Worm (Caenorhabditis elegans): Measurements from ENCODE around the gene K01A2.4.
"Not testable (repeated sequence)": the region's sequence is repeated elsewhere in the genome, so short reads cannot be mapped to it uniquely, and the experiment has no call there.

K01A2.4 gene

ce11 chrII:303927-304711 is 3.1 kb upstream of the K01A2.4 start:
- TF ChIP-seq aha-1 (tag) (peak; percentile 92), nhr-102 (tag; optimal IDR thresholded peaks at IDR 0.05) (no peak), R02D3.7 (tag; optimal IDR thresholded peaks at IDR 0.05) (no peak), zag-1 (tag; optimal IDR thresholded peaks at IDR 0.05) (no peak), fkh-10 (GFP tag; optimal IDR thresholded peaks at IDR 0.05) (no peak), set-16 (GFP tag; IDR thresholded peaks at IDR 0.05) (peak; percentile 83), mxl-2 (GFP tag; conservative IDR thresholded peaks at IDR 0.05) (no peak), F26F4.8 (GFP tag; conservative IDR thresholded peaks at IDR 0.05) (no peak), snpc-4 (tag; optimal IDR thresholded peaks at IDR 0.05) (no peak), nhr-48 (tag; optimal IDR thresholded peaks at IDR 0.05) (no peak)

- no peak for TF ChIP-seq duxl-1 (tag; optimal IDR thresholded peaks at IDR 0.05; ENCODE audit: poor library complexity)
- no peak for TF ChIP-seq dmd-8 (GFP tag; IDR thresholded peaks at IDR 0.05)
- no peak for TF ChIP-seq set-16 (GFP tag; IDR thresholded peaks at IDR 0.05)
- peak; percentile 8 for TF ChIP-seq nhr-28 (tag; optimal IDR thresholded peaks at IDR 0.05)
- no peak for TF ChIP-seq tag-97 (GFP tag; IDR thresholded peaks at IDR 0.05)
- TF ChIP-seq F10B5.3 (tag; optimal IDR thresholded peaks at IDR 0.05): no peak
- no peak for TF ChIP-seq zip-11 (GFP tag; IDR thresholded peaks at IDR 0.05)
- TF ChIP-seq daf-16 (GFP tag; optimal IDR thresholded peaks at IDR 0.05): no peak
- peak; percentile 13 for TF ChIP-seq daf-16 (tag; optimal IDR thresholded peaks at IDR 0.05)
- TF ChIP-seq ZK337.2 (GFP tag; IDR thresholded peaks at IDR 0.05): no peak
- TF ChIP-seq ama-1 (optimal IDR thresholded peaks at IDR 0.05): no peak
- no peak for TF ChIP-seq ceh-62 (tag; optimal IDR thresholded peaks at IDR 0.05)
- no peak for TF ChIP-seq egl-27 (tag; optimal IDR thresholded peaks at IDR 0.05)
- TF ChIP-seq F49E8.2 (tag; optimal IDR thresholded peaks at IDR 0.05; ENCODE audit: borderline replicate concordance): no peak
- TF ChIP-seq ces-1 (GFP tag; optimal IDR thresholded peaks at IDR 0.05): no peak
- no peak for TF ChIP-seq nhr-11 (tag; optimal IDR thresholded peaks at IDR 0.05)
- no peak for TF ChIP-seq nhr-237 (tag; optimal IDR thresholded peaks at IDR 0.05)
- TF ChIP-seq zfp-3 (GFP tag; conservative IDR thresholded peaks at IDR 0.05): no peak
- no peak for TF ChIP-seq unc-130 (GFP tag; optimal IDR thresholded peaks at IDR 0.05)
- no peak for TF ChIP-seq ztf-7 (tag; optimal IDR thresholded peaks at IDR 0.05)
- no peak for TF ChIP-seq spr-3 (GFP tag; optimal IDR thresholded peaks at IDR 0.05)
- TF ChIP-seq hlh-30 (tag; optimal IDR thresholded peaks at IDR 0.05; ENCODE audit: insufficient read depth): no peak
- TF ChIP-seq pqm-1 (tag; optimal IDR thresholded peaks at IDR 0.05): peak; percentile 22
- TF ChIP-seq nhr-10 (tag; optimal IDR thresholded peaks at IDR 0.05): no peak
Measured at ce11 chrII:305645-306044, 1.6 kb upstream of the K01A2.4 start, which contains the start of gene col-69. Gene col-69 (minus strand): TSS chrII:305745.

ce11 chrII:312110-312509 is 4.9 kb downstream of the K01A2.4 start, which contains the start of gene mps-2:
Gene mps-2 (minus strand): TSS chrII:312210.
- TF ChIP-seq D1046.2 (GFP tag; IDR thresholded peaks at IDR 0.05); F44E2.7 (GFP tag; IDR thresholded peaks at IDR 0.05); egl-27 (tag; optimal IDR thresholded peaks at IDR 0.05): not testable (repeated sequence)

ce11 chrII:313540-313939 is 6.3 kb downstream of the K01A2.4 start:
- TF ChIP-seq hlh-30 (tag; optimal IDR thresholded peaks at IDR 0.05; ENCODE audit: insufficient read depth): no peak
- TF ChIP-seq set-16 (GFP tag; IDR thresholded peaks at IDR 0.05): no peak
- no peak for TF ChIP-seq sdz-12 (GFP tag; optimal IDR thresholded peaks at IDR 0.05)
- no peak for TF ChIP-seq fkh-10 (GFP tag; optimal IDR thresholded peaks at IDR 0.05)
- TF ChIP-seq vab-7 (GFP tag; IDR thresholded peaks at IDR 0.05): no peak
- TF ChIP-seq lin-38 (GFP tag; IDR thresholded peaks at IDR 0.05): no peak
- TF ChIP-seq zag-1 (tag; optimal IDR thresholded peaks at IDR 0.05): no peak
- TF ChIP-seq ceh-82 (tag; optimal IDR thresholded peaks at IDR 0.05): no peak
- TF ChIP-seq lir-3 (tag; optimal IDR thresholded peaks at IDR 0.05): no peak
- no peak for TF ChIP-seq D1046.2 (GFP tag; IDR thresholded peaks at IDR 0.05)
- no peak for TF ChIP-seq snpc-4 (tag; optimal IDR thresholded peaks at IDR 0.05)
- no peak for TF ChIP-seq pqm-1 (tag; optimal IDR thresholded peaks at IDR 0.05)
- no peak for TF ChIP-seq hlh-11 (tag; optimal IDR thresholded peaks at IDR 0.05)
- no peak for TF ChIP-seq nhr-25 (tag; optimal IDR thresholded peaks at IDR 0.05; ENCODE audit: borderline replicate concordance, insufficient read depth)
- no peak for TF ChIP-seq pha-4 (GFP tag; IDR thresholded peaks at IDR 0.05)
- no peak for TF ChIP-seq pha-4 (tag; optimal IDR thresholded peaks at IDR 0.05)
- no peak for TF ChIP-seq ceh-32 (tag; optimal IDR thresholded peaks at IDR 0.05; ENCODE audit: poor library complexity)
- no peak for TF ChIP-seq nhr-28 (tag; optimal IDR thresholded peaks at IDR 0.05)
- TF ChIP-seq hif-1 (tag; optimal IDR thresholded peaks at IDR 0.05): no peak
- TF ChIP-seq nhr-48 (tag; optimal IDR thresholded peaks at IDR 0.05): no peak
